Worm (Caenorhabditis elegans): ENCODE data around the gene C34F6.12.

The C34F6.12 gene

DNA sequence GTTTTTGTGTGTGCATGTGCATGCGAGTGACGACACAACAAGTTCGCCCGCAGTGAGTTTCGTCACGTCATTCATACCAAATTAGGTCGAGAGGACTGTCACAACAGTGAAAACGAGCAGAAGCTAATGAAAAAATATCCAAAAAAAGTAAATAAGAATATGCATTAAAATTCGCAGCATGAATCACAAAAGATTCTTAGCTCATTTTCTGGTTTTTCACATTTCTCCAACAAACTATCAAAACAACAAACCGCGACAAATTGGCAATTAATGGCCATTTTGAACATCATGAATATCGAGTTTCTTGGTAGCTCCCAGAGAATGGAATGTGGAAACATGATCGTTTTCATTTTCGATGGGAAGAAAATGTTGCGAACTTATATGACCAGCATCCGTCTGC lies 17.1 kb upstream of the C34F6.12 start:
- TF ChIP-seq F49E8.2 (tag; optimal IDR thresholded peaks at IDR 0.05; ENCODE audit: borderline replicate concordance) (no peak), unc-62 (GFP tag; optimal IDR thresholded peaks at IDR 0.05 in 1 of 2) (peak in 1 of 2 experiments; percentile 75), unc-62 (tag; optimal IDR thresholded peaks at IDR 0.05) (no peak), dve-1 (tag; optimal IDR thresholded peaks at IDR 0.05; ENCODE audit: insufficient read depth) (no peak), nhr-77 (tag; optimal IDR thresholded peaks at IDR 0.05) (no peak), aha-1 (tag) (peak; percentile 72), fkh-10 (GFP tag; optimal IDR thresholded peaks at IDR 0.05) (no peak)

DNA sequence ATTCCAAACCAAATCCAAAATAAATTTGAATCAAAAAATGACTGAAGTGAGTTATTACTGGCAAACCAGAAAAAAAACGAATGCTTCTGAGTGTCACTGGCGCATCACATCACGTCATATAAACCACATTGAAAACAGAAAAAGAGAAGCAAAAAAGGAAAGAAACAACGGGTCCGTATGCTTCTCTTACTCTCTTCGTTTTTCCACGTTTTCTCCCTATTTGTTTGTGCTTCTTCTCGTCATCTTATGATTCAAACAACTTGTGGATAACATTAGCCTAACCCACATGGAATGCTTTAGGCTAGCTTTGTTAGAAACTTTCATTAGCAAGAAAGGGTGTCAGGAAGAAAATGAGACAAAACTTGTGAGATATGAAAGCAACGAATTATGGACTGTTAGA lies 15.0 kb upstream of the C34F6.12 start:
- TF ChIP-seq ces-1 (GFP tag; optimal IDR thresholded peaks at IDR 0.05) (no peak), lsy-2 (tag; optimal IDR thresholded peaks at IDR 0.05) (peak in 1 of 2 experiments; percentile 32), lin-15B (tag; optimal IDR thresholded peaks at IDR 0.05) (no peak), unc-62 (GFP tag; optimal IDR thresholded peaks at IDR 0.05 in 1 of 2) (peak in 1 of 2 experiments; percentile 68), unc-62 (tag; optimal IDR thresholded peaks at IDR 0.05) (no peak), rbr-2 (tag; optimal IDR thresholded peaks at IDR 0.05) (peak; percentile 1), hlh-30 (tag; optimal IDR thresholded peaks at IDR 0.05; ENCODE audit: insufficient read depth) (peak; percentile 33), mdl-1 (tag; optimal IDR thresholded peaks at IDR 0.05) (peak in 1 of 2 experiments; percentile 41), ctbp-1 (GFP tag; IDR thresholded peaks at IDR 0.05) (0 out of 2 replicates have a peak, but pooled peaks have one; percentile 30)

DNA sequence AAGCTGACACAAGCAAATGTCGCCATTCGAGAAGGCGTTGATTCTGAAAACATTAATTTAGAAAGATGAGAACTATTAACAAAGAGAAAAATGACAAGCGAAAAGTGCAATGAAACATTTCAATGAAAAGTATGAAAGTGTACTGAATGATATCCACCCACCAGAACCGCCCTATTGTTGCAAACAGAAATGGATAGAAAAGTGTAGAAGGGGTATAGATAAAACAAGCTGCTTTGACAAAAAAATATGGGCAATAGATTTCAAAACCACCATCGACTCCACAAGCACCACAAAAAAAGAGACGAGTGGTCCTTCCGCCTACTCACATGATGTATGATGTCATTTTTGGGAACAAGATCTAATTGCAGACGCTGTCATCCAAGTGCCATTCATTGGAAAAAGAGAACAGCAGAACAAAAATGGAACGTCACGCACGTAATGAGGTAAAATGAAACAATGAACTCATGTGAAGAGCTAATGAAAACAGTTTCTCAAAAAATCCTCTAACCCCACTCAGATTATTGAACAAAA lies 14.2 kb upstream of the C34F6.12 start, which contains the start of gene C34F6.10:
Gene C34F6.10 (minus strand): TSS at position 51 of the 531 bp plus-strand sequence.
- TF ChIP-seq dmd-6 (GFP tag; IDR thresholded peaks at IDR 0.05) (0 out of 2 replicates have a peak, but pooled peaks have one; percentile 8), ceh-20 (GFP tag; IDR thresholded peaks at IDR 0.05) (0 out of 2 replicates have a peak, but pooled peaks have one; percentile 41), mdl-1 (tag; optimal IDR thresholded peaks at IDR 0.05) (peak in 1 of 2 experiments; percentile 6), vab-7 (GFP tag; IDR thresholded peaks at IDR 0.05) (no peak), hlh-30 (tag; optimal IDR thresholded peaks at IDR 0.05; ENCODE audit: insufficient read depth) (peak; percentile 53), lin-13 (GFP tag; optimal IDR thresholded peaks at IDR 0.05) (no peak), lsy-2 (tag; optimal IDR thresholded peaks at IDR 0.05) (peak in 1 of 2 experiments; percentile 22), ceh-62 (tag; optimal IDR thresholded peaks at IDR 0.05) (no peak), hif-1 (tag; optimal IDR thresholded peaks at IDR 0.05) (no peak), zip-11 (GFP tag; IDR thresholded peaks at IDR 0.05) (no peak), unc-130 (GFP tag; optimal IDR thresholded peaks at IDR 0.05) (no peak), hlh-11 (tag; optimal IDR thresholded peaks at IDR 0.05) (peak; percentile 17)

DNA sequence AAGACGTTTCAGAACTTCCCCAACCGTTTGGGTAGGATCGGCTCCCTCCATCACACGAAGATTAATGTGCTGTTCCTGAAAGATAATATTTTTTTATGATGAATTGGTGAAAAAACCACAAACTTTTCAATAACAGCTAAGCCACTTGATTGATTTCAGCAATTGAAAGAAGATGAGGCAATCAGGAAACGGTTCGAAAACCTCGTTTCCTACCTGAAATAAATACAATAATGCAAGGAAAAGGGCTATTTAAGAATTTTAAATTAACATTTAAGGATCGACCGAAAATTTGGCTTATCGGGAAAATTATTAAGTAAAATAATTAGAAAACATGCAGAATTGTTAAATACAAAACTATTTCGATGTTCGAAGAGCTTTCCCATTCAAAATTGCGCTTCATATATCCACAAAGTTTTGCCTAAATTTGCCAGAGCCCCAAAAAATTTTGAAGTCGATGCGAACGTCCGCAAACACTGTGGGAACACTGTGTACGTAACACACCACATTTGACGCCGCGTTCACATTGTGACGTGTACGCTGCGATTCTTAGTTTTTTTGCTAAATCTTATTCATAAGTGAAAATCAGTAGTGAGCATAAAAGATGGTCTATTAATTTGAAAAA lies 3.8 kb downstream of the C34F6.12 start, which contains the start of gene C34F6.9:
Gene C34F6.9 (minus strand): TSS at position 51 of the 622 bp plus-strand sequence.
- TF ChIP-seq lsy-2 (tag; optimal IDR thresholded peaks at IDR 0.05) (no peak), aha-1 (tag) (peak; percentile 82), snpc-4 (tag; optimal IDR thresholded peaks at IDR 0.05) (no peak), mes-2 (tag; optimal IDR thresholded peaks at IDR 0.05; ENCODE audit: poor library complexity, severe bottlenecking) (peak; percentile 16), daf-16 (GFP tag; optimal IDR thresholded peaks at IDR 0.05) (no peak), daf-16 (tag; optimal IDR thresholded peaks at IDR 0.05) (peak; percentile 19)

DNA sequence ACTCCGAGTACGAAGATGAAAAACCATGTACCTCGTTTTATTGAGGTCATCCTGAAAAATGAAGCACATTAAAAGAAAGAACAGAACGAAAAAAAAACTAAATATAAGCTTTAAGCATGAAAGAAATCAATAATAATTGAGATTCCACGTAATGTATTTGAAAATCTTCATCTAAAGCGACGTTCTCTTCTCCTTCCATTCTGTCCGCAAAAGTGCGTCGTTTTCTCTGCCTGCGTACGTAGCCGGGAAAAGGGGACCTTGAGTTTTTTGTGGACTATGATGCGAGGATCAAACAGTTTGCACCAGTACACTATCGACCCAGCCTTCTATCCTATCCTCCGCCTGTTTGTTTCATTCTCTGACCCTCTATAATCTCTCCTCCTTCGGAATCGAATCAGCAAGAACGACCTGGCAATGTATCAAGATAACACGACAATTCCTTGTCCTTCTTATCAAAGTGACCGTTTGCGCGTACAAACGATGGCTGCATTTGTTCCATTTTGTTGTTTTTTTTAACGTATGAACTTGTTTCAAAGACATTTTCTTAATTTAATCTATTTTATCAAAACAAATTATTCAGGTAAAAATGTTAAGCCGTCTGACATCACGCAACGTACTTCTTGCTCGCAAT lies 11.0 kb downstream of the C34F6.12 start, which contains the start of the genes C34F6.7 and idh-2:
Gene C34F6.7 (minus strand): TSS at position 51 of the 631 bp plus-strand sequence.
Gene idh-2 (plus strand): TSS at position 581 of the 631 bp plus-strand sequence.
- peak; percentile 3 for TF ChIP-seq dve-1 (tag; optimal IDR thresholded peaks at IDR 0.05; ENCODE audit: insufficient read depth)
- peak; percentile 63 for TF ChIP-seq aha-1 (tag)
- TF ChIP-seq mes-2 (tag; optimal IDR thresholded peaks at IDR 0.05; ENCODE audit: poor library complexity, severe bottlenecking), result peak; percentile 68
- TF ChIP-seq ceh-82 (tag; optimal IDR thresholded peaks at IDR 0.05), result no peak
- TF ChIP-seq daf-16 (GFP tag; optimal IDR thresholded peaks at IDR 0.05), result no peak
- TF ChIP-seq daf-16 (tag; optimal IDR thresholded peaks at IDR 0.05), result peak; percentile 47
- TF ChIP-seq mxl-3 (GFP tag; optimal IDR thresholded peaks at IDR 0.05), result peak; percentile 20
- TF ChIP-seq mep-1 (tag; optimal IDR thresholded peaks at IDR 0.05), result peak; percentile 42
- TF ChIP-seq nhr-42 (GFP tag; IDR thresholded peaks at IDR 0.05), result no peak
- TF ChIP-seq lin-1 (GFP tag; IDR thresholded peaks at IDR 0.05), result no peak
- no peak for TF ChIP-seq nhr-41 (GFP tag; IDR thresholded peaks at IDR 0.05)
- no peak for TF ChIP-seq pha-4 (GFP tag; IDR thresholded peaks at IDR 0.05)
- TF ChIP-seq pha-4 (tag; optimal IDR thresholded peaks at IDR 0.05), result no peak
- TF ChIP-seq hmg-1.1 (GFP tag; IDR thresholded peaks at IDR 0.05), result peak; percentile 60; the same call in 1 of the 2 replicates
- peak; percentile 34 for TF ChIP-seq dpl-1 (GFP tag; optimal IDR thresholded peaks at IDR 0.05)
- peak; percentile 64 for TF ChIP-seq nhr-48 (tag; optimal IDR thresholded peaks at IDR 0.05)
- peak; percentile 35 for TF ChIP-seq dmd-6 (GFP tag; IDR thresholded peaks at IDR 0.05)
- TF ChIP-seq arid-1 (GFP tag; conservative IDR thresholded peaks at IDR 0.05), result no peak
- no peak for TF ChIP-seq D1046.2 (GFP tag; IDR thresholded peaks at IDR 0.05)
- peak in 1 of 2 experiments; percentile 41 for TF ChIP-seq lsy-2 (tag; optimal IDR thresholded peaks at IDR 0.05)

Measured in whole organism, L4 larva.